Worm (Caenorhabditis elegans) whole organism, L4 larva: ENCODE data around the gene C46F4.3.

Experiments used
- F44E2.7 ChIP-seq: fragments of 200-800 bp; sonication (Bioruptor generic); IDR thresholded peaks from 2 replicates; pipeline ENCODE4 v2.1.2; 2022; ENCODE audit warnings: missing genetic modification characterization, missing compliant biosample characterization
- F49E8.2 ChIP-seq: sonication (generic microtip); optimal IDR thresholded peaks from 2 replicates; lab custom pipeline; 2016; ENCODE audit warnings: missing compliant biosample characterization, mild to moderate bottlenecking, missing genetic modification characterization, borderline replicate concordance
- T20F7.1 ChIP-seq: fragments of 200-800 bp; sonication (Bioruptor generic); optimal IDR thresholded peaks from 2 replicates; lab custom pipeline; 2018; ENCODE audit warnings: mild to moderate bottlenecking, missing genetic modification characterization, missing compliant biosample characterization
- Y105C5A.15 ChIP-seq: fragments of 200-800 bp; sonication (Bioruptor generic); IDR thresholded peaks from 2 replicates; pipeline ENCODE4 v1.3.6; 2022; ENCODE audit warnings: missing genetic modification characterization, missing compliant biosample characterization
- Y75B8A.6 ChIP-seq: fragments of 200-800 bp; sonication (Bioruptor generic); IDR thresholded peaks from 2 replicates; pipeline ENCODE4 v1.3.6; 2022; ENCODE audit warnings: missing genetic modification reagents, missing genetic modification characterization, missing compliant biosample characterization
- ZK546.5 ChIP-seq, 2 experiments: sonication (generic microtip); optimal IDR thresholded peaks; 2 replicates each; lab custom pipeline; 2017; ENCODE audit warnings: missing biosample characterization in 2 of 2, missing genetic modification characterization in 2 of 2
- aha-1 ChIP-seq: fragments of 150-350 bp; peaks from one replicate; lab custom pipeline; 2014; ENCODE audit warnings: missing biosample characterization, missing genetic modification characterization
- ama-1 ChIP-seq: fragments of 150-350 bp; optimal IDR thresholded peaks from 2 replicates; lab custom pipeline; 2014; ENCODE audit warnings: inconsistent platforms, mixed read lengths
- attf-4 ChIP-seq: sonication (generic microtip); optimal IDR thresholded peaks from 3 replicates; lab custom pipeline; 2017; ENCODE audit warnings: missing biosample characterization, missing genetic modification characterization
- ceh-20 ChIP-seq: fragments of 200-800 bp; sonication (Bioruptor generic); IDR thresholded peaks from 2 replicates; pipeline ENCODE4 v1.3.6; 2022; ENCODE audit warnings: missing genetic modification reagents, missing genetic modification characterization, missing compliant biosample characterization
- ceh-44 ChIP-seq: fragments of 200-800 bp; sonication (Bioruptor generic); IDR thresholded peaks from 2 replicates; pipeline ENCODE4 v1.3.6; 2022; ENCODE audit warnings: missing genetic modification reagents, missing genetic modification characterization, missing compliant biosample characterization
- ceh-62 ChIP-seq: sonication (generic microtip); optimal IDR thresholded peaks from 2 replicates; lab custom pipeline; 2017; ENCODE audit warnings: missing biosample characterization, missing genetic modification characterization
- ces-1 ChIP-seq: fragments of 150-350 bp; sonication (generic microtip); optimal IDR thresholded peaks from 4 replicates; lab custom pipeline; 2014; ENCODE audit warnings: missing biosample characterization, missing genetic modification reagents, missing genetic modification characterization
- cey-2 ChIP-seq: sonication (generic microtip); optimal IDR thresholded peaks from 3 replicates; lab custom pipeline; 2017; ENCODE audit warnings: missing genetic modification characterization, mild to moderate bottlenecking, missing compliant biosample characterization, antibody characterized with exemption, borderline replicate concordance; ENCODE audit not compliant: insufficient read depth
- daf-16 ChIP-seq, 3 experiments: sonication (generic microtip); optimal IDR thresholded peaks; 2 replicates each; lab custom pipeline; 2016 to 2017; ENCODE audit warnings: missing genetic modification characterization in 3 of 3, missing genetic modification reagents in 3 of 3, mild to moderate bottlenecking in 2 of 3, missing compliant biosample characterization in 2 of 3, missing biosample characterization in 1 of 3, moderate library complexity in 1 of 3
- daf-19 ChIP-seq: fragments of 200-800 bp; sonication (Bioruptor generic); conservative IDR thresholded peaks from 2 replicates; pipeline ENCODE4 v1.3.6; 2022; ENCODE audit warnings: missing genetic modification characterization, missing compliant biosample characterization
- daf-8 ChIP-seq: fragments of 200-800 bp; sonication (Bioruptor generic); IDR thresholded peaks from 2 replicates; pipeline ENCODE4 v1.3.6; 2022; ENCODE audit warnings: missing genetic modification characterization, missing compliant biosample characterization
- dmd-6 ChIP-seq: fragments of 200-800 bp; sonication (Bioruptor generic); IDR thresholded peaks from 2 replicates; pipeline ENCODE4 v1.3.6; 2022; ENCODE audit warnings: missing genetic modification reagents, missing genetic modification characterization, missing compliant biosample characterization
- dmd-8 ChIP-seq: fragments of 200-800 bp; sonication (Bioruptor generic); IDR thresholded peaks from 2 replicates; pipeline ENCODE4 v1.3.6; 2022; ENCODE audit warnings: missing genetic modification characterization, missing compliant biosample characterization
- dpl-1 ChIP-seq: fragments of 150-350 bp; optimal IDR thresholded peaks from 2 replicates; lab custom pipeline; 2014; ENCODE audit warnings: missing biosample characterization, missing genetic modification reagents, missing genetic modification characterization
- dve-1 ChIP-seq: sonication (generic microtip); optimal IDR thresholded peaks from 2 replicates; lab custom pipeline; 2017; ENCODE audit warnings: antibody characterized with exemption, mild to moderate bottlenecking, missing genetic modification characterization, missing compliant biosample characterization; ENCODE audit not compliant: insufficient read depth
- egl-43 ChIP-seq: fragments of 200-800 bp; sonication (Bioruptor generic); IDR thresholded peaks from 2 replicates; pipeline ENCODE4 v1.3.6; 2022; ENCODE audit warnings: missing genetic modification reagents, missing genetic modification characterization, missing compliant biosample characterization
- hlh-11 ChIP-seq: fragments of 200-800 bp; sonication (Bioruptor generic); optimal IDR thresholded peaks from 2 replicates; lab custom pipeline; 2018; ENCODE audit warnings: mild to moderate bottlenecking, missing genetic modification characterization, missing compliant biosample characterization
- hlh-30 ChIP-seq: sonication (generic microtip); optimal IDR thresholded peaks from 2 replicates; lab custom pipeline; 2017; ENCODE audit warnings: antibody characterized with exemption, mild to moderate bottlenecking, missing genetic modification characterization, missing compliant biosample characterization; ENCODE audit not compliant: insufficient read depth
- hmg-1.1 ChIP-seq: fragments of 200-800 bp; sonication (Bioruptor generic); IDR thresholded peaks from 2 replicates; pipeline ENCODE4 v1.3.6; 2022; ENCODE audit warnings: missing genetic modification reagents, missing genetic modification characterization, missing compliant biosample characterization
- jun-1 ChIP-seq: fragments of 150-350 bp; optimal IDR thresholded peaks from 2 replicates; lab custom pipeline; 2014; ENCODE audit warnings: missing biosample characterization, missing genetic modification reagents, missing genetic modification characterization
- lin-1 ChIP-seq: fragments of 200-800 bp; sonication (Bioruptor generic); IDR thresholded peaks from 2 replicates; pipeline ENCODE4 v1.3.6; 2022; ENCODE audit warnings: missing genetic modification reagents, missing genetic modification characterization, missing compliant biosample characterization
- lin-39 ChIP-seq: fragments of 150-350 bp; optimal IDR thresholded peaks from 2 replicates; lab custom pipeline; 2014; ENCODE audit warnings: missing biosample characterization, missing genetic modification reagents, missing genetic modification characterization
- lir-3 ChIP-seq: sonication (generic microtip); optimal IDR thresholded peaks from 2 replicates; lab custom pipeline; 2016; ENCODE audit warnings: mild to moderate bottlenecking, missing genetic modification characterization, missing compliant biosample characterization
- lsy-2 ChIP-seq, 2 experiments: fragments of 150-350 bp in 1 of 2; sonication (generic microtip) in 1 of 2; optimal IDR thresholded peaks; 2 replicates each; lab custom pipeline; 2014 to 2017; ENCODE audit warnings: missing biosample characterization in 2 of 2, missing genetic modification characterization in 2 of 2
- mxl-2 ChIP-seq: fragments of 200-800 bp; sonication (Bioruptor generic); conservative IDR thresholded peaks from 2 replicates; pipeline ENCODE4 v1.3.6; 2022; ENCODE audit warnings: missing genetic modification reagents, missing genetic modification characterization, missing compliant biosample characterization
- nhr-102 ChIP-seq: sonication (generic microtip); optimal IDR thresholded peaks from 2 replicates; lab custom pipeline; 2016; ENCODE audit warnings: mild to moderate bottlenecking, missing genetic modification characterization, moderate library complexity, missing compliant biosample characterization
- nhr-111 ChIP-seq: fragments of 200-800 bp; sonication (Bioruptor generic); optimal IDR thresholded peaks from 2 replicates; lab custom pipeline; 2018; ENCODE audit warnings: mild to moderate bottlenecking, missing genetic modification characterization, missing compliant biosample characterization
- nhr-237 ChIP-seq: sonication (generic microtip); optimal IDR thresholded peaks from 2 replicates; lab custom pipeline; 2017; ENCODE audit warnings: missing biosample characterization, missing genetic modification characterization
- nhr-28 ChIP-seq: fragments of 150-350 bp; optimal IDR thresholded peaks from 2 replicates; lab custom pipeline; 2014; ENCODE audit warnings: missing biosample characterization, missing genetic modification characterization
- nhr-41 ChIP-seq: fragments of 200-800 bp; sonication (Bioruptor generic); IDR thresholded peaks from 2 replicates; pipeline ENCODE4 v1.3.6; 2022; ENCODE audit warnings: missing genetic modification reagents, missing genetic modification characterization, missing compliant biosample characterization
- nhr-6 ChIP-seq: fragments of 150-350 bp; optimal IDR thresholded peaks from 2 replicates; lab custom pipeline; 2014; ENCODE audit warnings: missing biosample characterization, missing genetic modification characterization
- nhr-76 ChIP-seq: fragments of 150-350 bp; optimal IDR thresholded peaks from 2 replicates; lab custom pipeline; 2014; ENCODE audit warnings: missing biosample characterization, missing genetic modification characterization
- nhr-77 ChIP-seq: fragments of 150-350 bp; optimal IDR thresholded peaks from 2 replicates; lab custom pipeline; 2014; ENCODE audit warnings: missing biosample characterization, missing genetic modification characterization
- pqm-1 ChIP-seq: sonication (generic microtip); optimal IDR thresholded peaks from 2 replicates; lab custom pipeline; 2017; ENCODE audit warnings: missing biosample characterization, missing genetic modification characterization
- rbr-2 ChIP-seq: sonication (generic microtip); optimal IDR thresholded peaks from 2 replicates; lab custom pipeline; 2016; ENCODE audit warnings: missing genotype, missing genetic modification characterization, missing compliant biosample characterization
- saeg-2 ChIP-seq: fragments of 200-800 bp; sonication (Bioruptor generic); IDR thresholded peaks from 2 replicates; pipeline ENCODE4 v1.3.6; 2022; ENCODE audit warnings: missing genetic modification reagents, missing genetic modification characterization, missing compliant biosample characterization
- spr-1 ChIP-seq: sonication (generic microtip); optimal IDR thresholded peaks from 2 replicates; lab custom pipeline; 2016; ENCODE audit warnings: mild to moderate bottlenecking, missing genetic modification characterization, missing compliant biosample characterization
- tra-1 ChIP-seq: fragments of 200-800 bp; sonication (Bioruptor generic); IDR thresholded peaks from 2 replicates; pipeline ENCODE4 v1.3.6; 2022; ENCODE audit warnings: missing genetic modification reagents, missing genetic modification characterization, missing compliant biosample characterization
- unc-62 ChIP-seq, 3 experiments: fragments of 150-350 bp in 1 of 3; sonication (generic microtip); optimal IDR thresholded peaks in 2 of 3; peaks in 1 of 3; 1 replicate in 1 of 3; 2 replicates in 2 of 3; lab custom pipeline; 2014 to 2017; ENCODE audit warnings: missing biosample characterization in 3 of 3, missing genetic modification characterization in 3 of 3, missing genetic modification reagents in 3 of 3, missing genotype in 1 of 3
- zfp-2 ChIP-seq: sonication (generic microtip); optimal IDR thresholded peaks from 2 replicates; lab custom pipeline; 2016; ENCODE audit warnings: mild to moderate bottlenecking, missing genetic modification characterization, missing compliant biosample characterization
- zip-11 ChIP-seq: fragments of 200-800 bp; sonication (Bioruptor generic); IDR thresholded peaks from 2 replicates; pipeline ENCODE4 v1.3.6; 2022; ENCODE audit warnings: missing genetic modification characterization, missing compliant biosample characterization
- zip-2 ChIP-seq: fragments of 150-350 bp; optimal IDR thresholded peaks from 2 replicates; lab custom pipeline; 2014; ENCODE audit warnings: missing biosample characterization, missing genetic modification characterization

The C46F4.3 gene

ce11 chrX:5960872-5961271 is 25.3 kb downstream of the C46F4.3 start:
- TF ChIP-seq pqm-1 (tag; lab: Kevin White, UChicago) (peak; percentile 9), lsy-2 (tag; optimal IDR thresholded peaks at IDR 0.05; lab: Kevin White, UChicago) (no peak), unc-62 (GFP tag; optimal IDR thresholded peaks at IDR 0.05 in 1 of 2; lab: Kevin White, UChicago) (peak in 1 of 2 experiments; percentile 64), unc-62 (tag; optimal IDR thresholded peaks at IDR 0.05; lab: Kevin White, UChicago) (no peak), nhr-28 (tag; lab: Kevin White, UChicago) (peak; percentile 45), T20F7.1 (no peak), Y75B8A.6 (no peak), daf-16 (GFP tag; optimal IDR thresholded peaks at IDR 0.05; lab: Kevin White, UChicago) (peak in 1 of 2 experiments; percentile 65), daf-16 (tag; optimal IDR thresholded peaks at IDR 0.05; lab: Kevin White, UChicago) (peak; percentile 10)

- TF ChIP-seq nhr-76 (tag; lab: Kevin White, UChicago) (no peak), nhr-77 (tag; lab: Kevin White, UChicago) (no peak), zip-11 (GFP tag; lab: Robert Waterston, UW) (no peak), lin-39 (tag; lab: Kevin White, UChicago) (no peak), ceh-62 (no peak), nhr-102 (no peak), ces-1 (GFP tag; lab: Kevin White, UChicago) (no peak), ceh-44 (no peak), zfp-2 (tag; lab: Kevin White, UChicago) (no peak), pqm-1 (tag; lab: Kevin White, UChicago) (no peak), Y75B8A.6 (no peak), mxl-2 (GFP tag; lab: Robert Waterston, UW) (no peak), Y105C5A.15 (GFP tag; lab: Robert Waterston, UW) (no peak), ceh-20 (GFP tag; lab: Robert Waterston, UW) (no peak), nhr-111 (no peak), cey-2 (tag; lab: Kevin White, UChicago) (no peak), ama-1 (lab: Kevin White, UChicago) (no peak), egl-43 (GFP tag; lab: Robert Waterston, UW) (no peak), daf-19 (no peak), dve-1 (tag; lab: Kevin White, UChicago) (peak; percentile 70), spr-1 (tag; lab: Kevin White, UChicago) (no peak), dmd-6 (peak; percentile 74), daf-16 (GFP tag; optimal IDR thresholded peaks at IDR 0.05; lab: Kevin White, UChicago) (no peak), daf-16 (tag; optimal IDR thresholded peaks at IDR 0.05; lab: Kevin White, UChicago) (peak; percentile 67), daf-8 (GFP tag; lab: Robert Waterston, UW) (no peak), dpl-1 (GFP tag; lab: Kevin White, UChicago) (no peak), unc-62 (GFP tag; optimal IDR thresholded peaks at IDR 0.05 in 1 of 2; lab: Kevin White, UChicago) (no peak), unc-62 (tag; optimal IDR thresholded peaks at IDR 0.05; lab: Kevin White, UChicago) (no peak), nhr-237 (tag; lab: Kevin White, UChicago) (no peak), rbr-2 (no peak), nhr-28 (tag; lab: Kevin White, UChicago) (peak; percentile 39), nhr-41 (GFP tag; lab: Robert Waterston, UW) (no peak), hlh-30 (tag; lab: Kevin White, UChicago) (peak; percentile 55), nhr-6 (no peak), hlh-11 (tag; lab: Kevin White, UChicago) (peak; percentile 56), F49E8.2 (tag; lab: Kevin White, UChicago) (no peak), saeg-2 (GFP tag; lab: Robert Waterston, UW) (no peak), tra-1 (peak; percentile 45; the same call in 1 of the 2 replicates), hmg-1.1 (GFP tag; lab: Robert Waterston, UW) (no peak), aha-1 (tag; lab: Kevin White, UChicago) (no peak), dmd-8 (GFP tag; lab: Robert Waterston, UW) (no peak), ZK546.5 (tag; optimal IDR thresholded peaks at IDR 0.05; lab: Kevin White, UChicago) (no peak), jun-1 (tag; lab: Kevin White, UChicago) (no peak), lir-3 (tag; lab: Kevin White, UChicago) (no peak), F44E2.7 (GFP tag; lab: Robert Waterston, UW) (no peak), zip-2 (no peak), attf-4 (tag; lab: Kevin White, UChicago) (no peak), lin-1 (GFP tag; lab: Robert Waterston, UW) (no peak)
Measured at ce11 chrX:5962560-5962959, 27.0 kb downstream of the C46F4.3 start.
